Worm (Caenorhabditis elegans): Measurements from ENCODE around the gene ilys-3.

Gene ilys-3

DNA sequence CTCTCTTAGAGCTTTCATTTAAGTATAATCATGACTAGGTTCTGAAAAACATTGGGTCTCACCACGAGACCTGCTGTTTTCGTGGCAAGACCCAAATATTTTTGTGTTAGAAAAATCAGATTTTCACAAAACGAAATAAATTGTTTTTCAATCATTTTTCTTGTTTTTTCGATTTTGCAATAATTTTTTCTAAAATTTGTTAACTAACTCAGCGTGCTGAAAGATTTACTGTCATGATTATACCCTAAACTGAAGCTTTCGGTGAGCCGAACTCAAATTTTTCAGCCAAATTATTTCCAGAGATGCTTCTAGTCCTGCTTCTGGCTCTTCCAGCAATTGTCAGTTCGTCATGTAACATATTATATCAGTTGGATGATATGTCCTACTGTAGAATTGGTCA lies 17.7 kb downstream of the ilys-3 start, which contains the start of gene Y69A2AL.2:
Y69A2AL.2 (plus strand) TSS at position 301 of the 400 bp plus-strand sequence.
- TF ChIP-seq sptf-1 (tag; optimal IDR thresholded peaks at IDR 0.05) (no peak), unc-62 (GFP tag; optimal IDR thresholded peaks at IDR 0.05) (no peak), cnd-1 (tag; optimal IDR thresholded peaks at IDR 0.05) (no peak), M03D4.4 (tag; optimal IDR thresholded peaks at IDR 0.05) (no peak), lin-32 (GFP tag; optimal IDR thresholded peaks at IDR 0.05) (no peak), lin-13 (tag; optimal IDR thresholded peaks at IDR 0.05) (no peak), mls-2 (tag; optimal IDR thresholded peaks at IDR 0.05) (no peak), hlh-1 (tag; optimal IDR thresholded peaks at IDR 0.05) (no peak), ceh-43 (GFP tag; optimal IDR thresholded peaks at IDR 0.05) (no peak), ztf-11 (tag; optimal IDR thresholded peaks at IDR 0.05) (no peak), bed-3 (GFP tag; optimal IDR thresholded peaks at IDR 0.05) (no peak), nhr-237 (tag; optimal IDR thresholded peaks at IDR 0.05) (no peak)

DNA sequence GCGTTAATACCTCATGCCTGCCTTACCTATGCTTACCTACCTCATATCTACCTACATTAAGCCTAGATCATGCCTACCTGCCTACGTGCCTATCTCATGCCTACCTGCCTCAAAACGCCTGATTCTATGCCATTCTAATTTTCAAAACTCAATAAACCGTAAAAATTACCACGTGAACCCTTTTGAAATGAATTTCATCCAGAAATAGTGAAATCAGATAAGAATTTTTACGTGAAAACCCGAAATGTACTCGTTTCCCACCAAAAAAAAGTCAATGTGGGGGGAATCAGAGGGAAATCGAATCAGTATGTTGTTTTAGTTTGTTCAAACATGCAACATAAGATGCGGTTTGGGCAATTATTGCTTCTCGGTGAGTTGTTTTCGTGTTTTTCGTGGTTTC lies 24.3 kb downstream of the ilys-3 start, which contains the start of gene Y69A2AR.19:
Y69A2AR.19 (plus strand) TSS at position 301 of the 400 bp plus-strand sequence.
- TF ChIP-seq unc-62 (GFP tag; optimal IDR thresholded peaks at IDR 0.05): no peak
- TF ChIP-seq lsy-2 (tag; optimal IDR thresholded peaks at IDR 0.05): no peak
- no peak for TF ChIP-seq pha-4 (tag; optimal IDR thresholded peaks at IDR 0.05)
- no peak for TF ChIP-seq mab-5 (tag; optimal IDR thresholded peaks at IDR 0.05)
- no peak for TF ChIP-seq lin-32 (GFP tag; optimal IDR thresholded peaks at IDR 0.05)
- TF ChIP-seq bed-3 (GFP tag; optimal IDR thresholded peaks at IDR 0.05): no peak
- no peak for TF ChIP-seq unc-39 (tag; optimal IDR thresholded peaks at IDR 0.05)
- TF ChIP-seq nhr-237 (tag; optimal IDR thresholded peaks at IDR 0.05): no peak
- TF ChIP-seq ceh-43 (GFP tag; optimal IDR thresholded peaks at IDR 0.05): no peak
- TF ChIP-seq elt-1 (tag; optimal IDR thresholded peaks at IDR 0.05; ENCODE audit: borderline replicate concordance, insufficient read depth): no peak
- no peak for TF ChIP-seq nhr-12 (tag; optimal IDR thresholded peaks at IDR 0.05)
- no peak for TF ChIP-seq blmp-1 (tag; optimal IDR thresholded peaks at IDR 0.05)
- TF ChIP-seq lin-13 (tag; optimal IDR thresholded peaks at IDR 0.05): no peak
- no peak for TF ChIP-seq hlh-1 (tag; optimal IDR thresholded peaks at IDR 0.05)
- TF ChIP-seq drap-1 (GFP tag; optimal IDR thresholded peaks at IDR 0.05): no peak
- no peak for TF ChIP-seq cnd-1 (tag; optimal IDR thresholded peaks at IDR 0.05)

DNA sequence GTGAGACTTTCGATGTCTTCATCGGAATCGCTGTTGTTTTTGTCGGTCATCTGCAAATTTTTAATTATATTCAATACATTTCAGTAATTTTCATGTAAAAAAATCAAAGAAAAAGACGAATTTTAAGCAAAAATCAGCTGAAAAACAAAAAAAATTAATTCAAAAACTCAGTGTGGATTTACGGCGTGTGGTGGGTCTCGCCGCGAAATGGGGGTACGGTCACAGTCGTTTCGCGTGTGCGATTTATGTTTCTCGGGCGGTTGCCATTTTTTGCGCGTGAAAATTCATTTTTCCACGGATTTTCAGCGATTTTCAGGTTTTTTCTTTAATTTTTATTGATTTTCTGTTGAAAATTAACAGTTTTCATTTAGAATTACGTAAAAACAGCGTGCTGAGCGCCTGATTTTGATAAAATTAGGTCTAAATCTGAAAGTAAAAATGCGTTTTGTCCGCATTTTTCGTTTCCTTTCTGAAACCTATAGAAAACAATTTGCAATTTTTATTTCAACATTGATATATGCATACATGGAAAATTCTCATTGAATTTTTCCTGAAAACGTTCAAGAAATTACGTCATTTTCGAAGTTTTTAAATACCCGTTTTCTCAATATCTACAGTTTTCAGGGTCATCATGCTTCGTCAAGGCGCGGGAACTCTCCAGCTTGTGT lies 31.0 kb downstream of the ilys-3 start, which contains the start of the genes ccdc-12 and Y69A2AR.18:
ccdc-12 (minus strand) TSS at position 57 of the 668 bp plus-strand sequence.
Y69A2AR.18 (plus strand) TSS at position 618 of the 668 bp plus-strand sequence.
- TF ChIP-seq unc-120 (tag; optimal IDR thresholded peaks at IDR 0.05; ENCODE audit: poor library complexity, severe bottlenecking): no peak
- TF ChIP-seq lsy-2 (tag; optimal IDR thresholded peaks at IDR 0.05): peak; percentile 97
- no peak for TF ChIP-seq sem-2 (GFP tag; optimal IDR thresholded peaks at IDR 0.05)
- TF ChIP-seq lin-13 (tag; optimal IDR thresholded peaks at IDR 0.05): peak; percentile 18
- no peak for TF ChIP-seq mls-2 (tag; optimal IDR thresholded peaks at IDR 0.05)
- TF ChIP-seq pha-4 (tag; optimal IDR thresholded peaks at IDR 0.05): peak; percentile 34
- TF ChIP-seq hlh-1 (tag; optimal IDR thresholded peaks at IDR 0.05): peak; percentile 23

DNA sequence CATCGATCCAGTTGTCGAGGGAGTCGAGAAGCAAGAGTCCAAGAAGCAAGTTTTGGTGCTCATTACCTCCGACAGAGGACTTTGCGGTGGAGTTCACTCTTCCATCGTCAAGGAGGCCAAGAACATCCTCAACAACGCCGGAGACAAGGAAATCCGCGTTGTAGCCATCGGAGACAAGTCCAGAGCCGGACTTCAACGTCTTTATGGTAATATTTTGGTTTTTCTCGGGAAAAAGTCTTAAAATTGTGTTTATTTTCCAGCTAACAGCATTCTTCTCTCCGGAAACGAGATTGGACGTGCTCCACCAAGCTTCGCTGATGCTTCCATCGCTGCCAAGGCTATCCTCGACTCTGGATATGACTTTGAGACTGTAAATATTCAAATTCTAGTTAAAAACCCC lies 31.8 kb downstream of the ilys-3 start:
- no peak for TF ChIP-seq ham-2 (GFP tag; optimal IDR thresholded peaks at IDR 0.05)
- no peak for TF ChIP-seq elt-3 (tag; optimal IDR thresholded peaks at IDR 0.05)
- TF ChIP-seq lin-13 (tag; optimal IDR thresholded peaks at IDR 0.05): no peak
- TF ChIP-seq nhr-2 (tag; optimal IDR thresholded peaks at IDR 0.05): no peak

DNA sequence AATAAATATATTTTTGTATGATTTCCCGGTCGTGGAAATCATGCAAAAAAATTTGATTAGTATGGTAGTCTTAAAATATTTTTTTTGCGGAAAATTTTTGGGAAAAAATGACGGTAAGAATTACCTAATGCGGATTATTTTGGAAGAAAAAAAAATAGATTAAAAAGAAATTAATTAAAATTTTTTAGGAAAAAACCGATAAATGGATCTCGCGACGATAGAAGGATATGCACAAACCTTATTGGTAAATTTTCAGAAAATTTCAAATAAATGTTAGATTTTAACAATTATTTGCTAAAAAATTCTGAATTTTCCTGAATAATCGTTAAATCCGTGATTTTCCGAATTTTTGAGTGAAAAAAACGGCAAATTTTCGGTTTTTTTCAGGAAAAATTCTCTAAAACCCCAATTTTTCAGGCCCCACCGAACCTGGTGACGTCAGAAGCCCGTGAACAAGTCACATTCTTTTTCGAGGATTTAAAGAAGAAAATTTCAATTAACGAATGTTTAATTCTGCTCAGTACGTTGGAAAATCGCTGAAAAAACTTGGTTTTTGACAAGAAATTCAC lies 33.4 kb downstream of the ilys-3 start, which contains the start of gene Y69A2AR.16:
Y69A2AR.16 (plus strand) TSS at position 189 of the 569 bp plus-strand sequence.
- TF ChIP-seq ceh-39 (tag; optimal IDR thresholded peaks at IDR 0.05) (no peak), nhr-12 (tag; optimal IDR thresholded peaks at IDR 0.05) (no peak), tbx-8 (GFP tag; optimal IDR thresholded peaks at IDR 0.05) (no peak), bed-3 (GFP tag; optimal IDR thresholded peaks at IDR 0.05) (no peak), sem-2 (GFP tag; optimal IDR thresholded peaks at IDR 0.05) (no peak), hlh-1 (tag; optimal IDR thresholded peaks at IDR 0.05) (no peak)

DNA sequence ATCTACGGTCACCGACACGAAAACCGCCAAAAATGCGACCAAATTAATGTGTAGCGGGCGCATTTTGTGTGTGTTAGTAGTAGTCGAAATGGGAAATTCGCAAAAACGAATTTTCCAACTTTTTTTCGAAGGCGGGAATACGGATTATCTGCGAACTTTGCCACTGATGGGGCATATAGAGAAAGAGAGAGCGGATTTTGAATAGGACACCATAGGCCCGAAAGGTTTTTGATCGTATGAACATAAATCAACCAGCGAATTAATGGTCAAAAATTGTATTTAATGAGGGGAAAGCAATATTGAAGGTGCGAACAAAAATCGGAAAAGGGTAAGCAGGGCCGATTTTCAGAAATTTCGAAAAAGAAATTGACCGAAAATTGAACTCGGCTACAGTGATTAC lies 43.6 kb downstream of the ilys-3 start, which contains the start of gene Y69A2AR.22:
Y69A2AR.22 (minus strand) TSS at position 101 of the 400 bp plus-strand sequence.
- TF ChIP-seq unc-120 (tag; optimal IDR thresholded peaks at IDR 0.05; ENCODE audit: poor library complexity, severe bottlenecking) (no peak), flh-1 (GFP tag; optimal IDR thresholded peaks at IDR 0.05) (no peak), mep-1 (tag; optimal IDR thresholded peaks at IDR 0.05) (no peak), M03D4.4 (tag; optimal IDR thresholded peaks at IDR 0.05) (no peak), mab-5 (tag; optimal IDR thresholded peaks at IDR 0.05) (no peak), unc-39 (tag; optimal IDR thresholded peaks at IDR 0.05) (no peak), nhr-76 (tag; optimal IDR thresholded peaks at IDR 0.05) (no peak), nhr-12 (tag; optimal IDR thresholded peaks at IDR 0.05) (no peak), ceh-39 (tag; optimal IDR thresholded peaks at IDR 0.05) (no peak), ceh-43 (GFP tag; optimal IDR thresholded peaks at IDR 0.05) (no peak), tbx-8 (GFP tag; optimal IDR thresholded peaks at IDR 0.05) (no peak), lin-13 (tag; optimal IDR thresholded peaks at IDR 0.05) (no peak), zip-8 (tag; optimal IDR thresholded peaks at IDR 0.05) (no peak), nhr-237 (tag; optimal IDR thresholded peaks at IDR 0.05) (no peak), mls-2 (tag; optimal IDR thresholded peaks at IDR 0.05) (no peak), lsy-2 (tag; optimal IDR thresholded peaks at IDR 0.05) (no peak), ham-2 (GFP tag; optimal IDR thresholded peaks at IDR 0.05) (no peak)
